Fruit fly (Drosophila melanogaster): ENCODE measurements around the gene CG31510.

CG31510 gene

DNA sequence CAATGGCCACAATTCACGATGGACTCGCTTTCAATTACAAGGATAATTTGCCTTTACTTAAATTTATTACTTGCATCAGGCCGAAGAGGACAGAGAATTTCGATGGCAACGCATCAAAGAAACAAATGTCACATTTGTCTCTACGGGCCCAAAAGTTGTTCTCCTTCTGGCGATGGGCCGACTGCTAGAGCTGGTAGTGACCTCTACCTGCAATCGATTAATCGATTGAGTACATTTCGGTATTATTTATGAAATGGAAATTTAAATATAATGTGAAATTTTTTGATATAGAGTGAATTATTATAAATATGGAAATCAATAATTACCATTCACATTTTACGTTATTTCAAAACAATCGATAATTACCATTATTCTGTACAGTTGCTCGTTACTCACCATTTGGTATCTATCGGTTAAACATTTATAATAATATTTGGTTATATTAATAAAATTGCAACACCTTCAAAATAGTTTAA lies at the start of gene CG31510, which contains the start of gene TTLL5 (continued):
- TF ChIP-seq nerfin-1 (tag; optimal IDR thresholded peaks at IDR 0.05), result no peak
- TF ChIP-seq ara (GFP tag; IDR thresholded peaks at IDR 0.05), result no peak
- no peak for TF ChIP-seq caup (GFP tag; optimal IDR thresholded peaks at IDR 0.05; ENCODE audit: severe bottlenecking)
- TF ChIP-seq HLH4C (GFP tag; IDR thresholded peaks at IDR 0.05; ENCODE audit: partially characterized antibody), result peak; percentile 68
- no peak for TF ChIP-seq CG9932 (GFP tag; IDR thresholded peaks at IDR 0.05)
- TF ChIP-seq Hsf (GFP tag; optimal IDR thresholded peaks at IDR 0.05), result no peak
- TF ChIP-seq E2f1 (GFP tag; IDR thresholded peaks at IDR 0.05), result no peak
- TF ChIP-seq CrebB (tag; optimal IDR thresholded peaks at IDR 0.05), result peak; percentile 9
- TF ChIP-seq CG18764 (GFP tag; optimal IDR thresholded peaks at IDR 0.05), result no peak
- TF ChIP-seq Ravus (GFP tag; IDR thresholded peaks at IDR 0.05), result no peak
- TF ChIP-seq CG3995 (GFP tag; optimal IDR thresholded peaks at IDR 0.05), result peak; percentile 79
- TF ChIP-seq pum (GFP tag; optimal IDR thresholded peaks at IDR 0.05), result no peak
- TF ChIP-seq Oaz (GFP tag; IDR thresholded peaks at IDR 0.05), result no peak
- no peak for TF ChIP-seq sd (tag; optimal IDR thresholded peaks at IDR 0.05)
- TF ChIP-seq nau (GFP tag; optimal IDR thresholded peaks at IDR 0.05), result no peak
- TF ChIP-seq sob (GFP tag; IDR thresholded peaks at IDR 0.05), result no peak
- no peak for TF ChIP-seq ham (GFP tag; IDR thresholded peaks at IDR 0.05)
- TF ChIP-seq CG3163 (GFP tag; optimal IDR thresholded peaks at IDR 0.05), result no peak
- 0 out of 2 replicates have a peak, but pooled peaks have one; percentile 11 for TF ChIP-seq HLH3B (GFP tag; IDR thresholded peaks at IDR 0.05)
- TF ChIP-seq sug (tag; optimal IDR thresholded peaks at IDR 0.05), result no peak
- no peak for TF ChIP-seq CG7786 (GFP tag; optimal IDR thresholded peaks at IDR 0.05)
- TF ChIP-seq CG2712 (tag; optimal IDR thresholded peaks at IDR 0.05), result no peak
- TF ChIP-seq sna (GFP tag; IDR thresholded peaks at IDR 0.05; ENCODE audit: partially characterized antibody), result peak; percentile 61
- no peak for TF ChIP-seq gsb (GFP tag; IDR thresholded peaks at IDR 0.05)
- TF ChIP-seq dpn (GFP tag; optimal IDR thresholded peaks at IDR 0.05), result no peak
- TF ChIP-seq CG17359 (tag; optimal IDR thresholded peaks at IDR 0.05), result no peak
- no peak for TF ChIP-seq Elba2 (GFP tag; optimal IDR thresholded peaks at IDR 0.05)
- TF ChIP-seq CG33557 (GFP tag; optimal IDR thresholded peaks at IDR 0.05), result no peak
- TF ChIP-seq CG4282 (GFP tag; optimal IDR thresholded peaks at IDR 0.05), result no peak
- no peak for TF ChIP-seq Fer2 (tag; optimal IDR thresholded peaks at IDR 0.05)
- TF ChIP-seq Mes4 (GFP tag; optimal IDR thresholded peaks at IDR 0.05), result no peak
- no peak for TF ChIP-seq Chrac-16 (GFP tag; optimal IDR thresholded peaks at IDR 0.05)
- TF ChIP-seq sqz (GFP tag; optimal IDR thresholded peaks at IDR 0.05), result no peak
- no peak for TF ChIP-seq CG10565 (GFP tag; optimal IDR thresholded peaks at IDR 0.05)
- no peak for TF ChIP-seq D19B (GFP tag; optimal IDR thresholded peaks at IDR 0.05)
- TF ChIP-seq NC2β (GFP tag; optimal IDR thresholded peaks at IDR 0.05), result no peak
- no peak for TF ChIP-seq luna (GFP tag; optimal IDR thresholded peaks at IDR 0.05)
- no peak for TF ChIP-seq chinmo (GFP tag; IDR thresholded peaks at IDR 0.05; ENCODE audit: partially characterized antibody)
- TF ChIP-seq bsh (GFP tag; optimal IDR thresholded peaks at IDR 0.05), result no peak
- no peak for TF ChIP-seq dimm (GFP tag; IDR thresholded peaks at IDR 0.05)
- no peak for TF ChIP-seq croc (GFP tag; conservative IDR thresholded peaks at IDR 0.05)
- TF ChIP-seq CG34422 (GFP tag; IDR thresholded peaks at IDR 0.05), result 0 out of 3 replicates have a peak, but pooled peaks have one; percentile 43
- no peak for TF ChIP-seq CG10366 (GFP tag; IDR thresholded peaks at IDR 0.05)
- TF ChIP-seq Dll (GFP tag; IDR thresholded peaks at IDR 0.05; ENCODE audit: partially characterized antibody), result peak; percentile 86
- no peak for TF ChIP-seq CG7928 (GFP tag; optimal IDR thresholded peaks at IDR 0.05)
- peak; percentile 60 for TF ChIP-seq bbx (GFP tag; IDR thresholded peaks at IDR 0.05; ENCODE audit: partially characterized antibody)
- no peak for TF ChIP-seq BtbVII (GFP tag; optimal IDR thresholded peaks at IDR 0.05)
- no peak for TF ChIP-seq CG3838 (GFP tag; optimal IDR thresholded peaks at IDR 0.05)
- TF ChIP-seq Aef1 (GFP tag; IDR thresholded peaks at IDR 0.05), result no peak
- no peak for TF ChIP-seq CG8281 (tag; optimal IDR thresholded peaks at IDR 0.05)
- TF ChIP-seq BEAF-32 (GFP tag; optimal IDR thresholded peaks at IDR 0.05), result peak; percentile 69
